Worm (Caenorhabditis elegans) whole organism, midembryonic: Measurements from ENCODE around the gene C27D8.3.

Source experiments
- flt-1 ChIP-seq: fragments of 200-800 bp; sonication (Bioruptor generic); IDR thresholded peaks from 2 replicates; pipeline ENCODE4 v1.3.6; 2022; ENCODE audit warnings: missing genetic modification characterization, missing compliant biosample characterization
- klf-2 ChIP-seq: fragments of 200-800 bp; sonication (Bioruptor generic); conservative IDR thresholded peaks from 2 replicates; pipeline ENCODE4 v1.3.6; 2022; ENCODE audit warnings: missing genetic modification reagents, missing genetic modification characterization, missing compliant biosample characterization
- ref-1 ChIP-seq: fragments of 200-800 bp; sonication (Bioruptor generic); conservative IDR thresholded peaks from 2 replicates; pipeline ENCODE4 v1.3.6; 2022; ENCODE audit warnings: missing genetic modification reagents, missing genetic modification characterization, missing compliant biosample characterization
- tab-1 ChIP-seq: fragments of 200-800 bp; sonication (Bioruptor generic); IDR thresholded peaks from 2 replicates; pipeline ENCODE4 v1.3.6; 2022; ENCODE audit warnings: missing genetic modification characterization, missing compliant biosample characterization
- ztf-29 ChIP-seq: fragments of 200-800 bp; sonication (Bioruptor generic); IDR thresholded peaks from 2 replicates; pipeline ENCODE4 v1.3.6; 2022; ENCODE audit warnings: missing genetic modification reagents, missing genetic modification characterization, missing compliant biosample characterization

- no peak for TF ChIP-seq ztf-29 (GFP tag; lab: Robert Waterston, UW)
- no peak for TF ChIP-seq klf-2 (GFP tag; lab: Robert Waterston, UW)
- no peak for TF ChIP-seq ref-1 (GFP tag; lab: Robert Waterston, UW)
- TF ChIP-seq tab-1 (GFP tag; lab: Robert Waterston, UW), result no peak
- TF ChIP-seq flt-1 (GFP tag; lab: Robert Waterston, UW), result no peak
These were observed 13.7 kb upstream of the C27D8.3 start for ce11 chrIV:12725228-12725627.
